Worm (Caenorhabditis elegans) whole organism, L1 larva: Measurements from ENCODE around the gene T28A11.22.

ENCODE experiments used
- C16A3.4 ChIP-seq: fragments of 150-350 bp; optimal IDR thresholded peaks from 2 replicates; lab custom pipeline; 2014; ENCODE audit warnings: missing biosample characterization, missing genetic modification characterization
- aha-1 ChIP-seq: fragments of 150-350 bp; optimal IDR thresholded peaks from 2 replicates; lab custom pipeline; 2014; ENCODE audit warnings: missing biosample characterization, missing genetic modification characterization
- ama-1 ChIP-seq: fragments of 150-350 bp; optimal IDR thresholded peaks from 2 replicates; lab custom pipeline; 2014
- blmp-1 ChIP-seq: fragments of 150-350 bp; optimal IDR thresholded peaks from 2 replicates; lab custom pipeline; 2014; ENCODE audit warnings: missing biosample characterization, missing genetic modification characterization
- ceh-63 ChIP-seq: fragments of 200-800 bp; sonication (Bioruptor generic); optimal IDR thresholded peaks from 2 replicates; lab custom pipeline; 2018; ENCODE audit warnings: mild to moderate bottlenecking, missing genetic modification characterization, missing compliant biosample characterization
- ceh-8 ChIP-seq: fragments of 200-800 bp; sonication (Bioruptor generic); optimal IDR thresholded peaks from 2 replicates; lab custom pipeline; 2018; ENCODE audit warnings: mild to moderate bottlenecking, missing genetic modification characterization, moderate library complexity, missing compliant biosample characterization
- ceh-82 ChIP-seq, 3 experiments: fragments of 150-350 bp in 1 of 3; sonication (generic microtip) in 2 of 3; optimal IDR thresholded peaks; 2 replicates each; lab custom pipeline; 2014 to 2017; ENCODE audit warnings: missing biosample characterization in 3 of 3, missing genetic modification characterization in 3 of 3
- dpl-1 ChIP-seq, 3 experiments: fragments of 150-350 bp in 2 of 3; sonication (generic microtip) in 1 of 3; optimal IDR thresholded peaks; 2 replicates each; lab custom pipeline; 2014 to 2017; ENCODE audit warnings: missing biosample characterization in 3 of 3, missing genetic modification characterization in 3 of 3, missing genetic modification reagents in 3 of 3
- efl-1 ChIP-seq, 4 experiments: fragments of 150-350 bp; optimal IDR thresholded peaks in 3 of 4; peaks in 1 of 4; 1 replicate in 1 of 4; 2 replicates in 3 of 4; lab custom pipeline; 2014; ENCODE audit warnings: missing biosample characterization in 2 of 4, missing genetic modification characterization in 2 of 4, missing genetic modification reagents in 2 of 4
- egl-13 ChIP-seq: sonication (generic microtip); optimal IDR thresholded peaks from 2 replicates; lab custom pipeline; 2016; ENCODE audit warnings: missing genotype, missing genetic modification reagents, missing genetic modification characterization, missing compliant biosample characterization
- elt-3 ChIP-seq, 6 experiments: fragments of 150-350 bp in 1 of 6; sonication (generic microtip); optimal IDR thresholded peaks; 2 replicates each; lab custom pipeline; 2017 to 2018; ENCODE audit warnings: missing biosample characterization in 6 of 6, missing genetic modification characterization in 6 of 6, inconsistent platforms in 1 of 6
- fkh-10 ChIP-seq: sonication (generic microtip); optimal IDR thresholded peaks from 2 replicates; lab custom pipeline; 2017; ENCODE audit warnings: missing biosample characterization, missing genetic modification reagents, missing genetic modification characterization
- grh-1 ChIP-seq: fragments of 200-800 bp; sonication (Bioruptor generic); IDR thresholded peaks from 2 replicates; pipeline ENCODE4 v1.3.6; 2022; ENCODE audit warnings: missing genetic modification reagents, missing genetic modification characterization, missing compliant biosample characterization
- isw-1 ChIP-seq: fragments of 200-800 bp; sonication (Bioruptor generic); IDR thresholded peaks from 2 replicates; pipeline ENCODE4 v1.3.6; 2022; ENCODE audit warnings: missing genetic modification characterization, missing compliant biosample characterization
- lin-13 ChIP-seq: fragments of 150-350 bp; optimal IDR thresholded peaks from 2 replicates; lab custom pipeline; 2014; ENCODE audit warnings: missing biosample characterization, missing genetic modification reagents, missing genetic modification characterization
- lin-14 ChIP-seq: fragments of 200-800 bp; sonication (Bioruptor generic); optimal IDR thresholded peaks from 2 replicates; lab custom pipeline; 2018; ENCODE audit warnings: mild to moderate bottlenecking, missing genetic modification characterization, moderate library complexity, missing compliant biosample characterization
- lin-15B ChIP-seq: fragments of 150-350 bp; sonication (generic microtip); optimal IDR thresholded peaks from 3 replicates; lab custom pipeline; 2014; ENCODE audit warnings: missing biosample characterization, missing genetic modification characterization
- lin-35 ChIP-seq, 2 experiments: fragments of 150-350 bp; optimal IDR thresholded peaks; 2 replicates each; lab custom pipeline; 2014; ENCODE audit warnings: missing biosample characterization in 2 of 2, missing genetic modification characterization in 2 of 2, missing genetic modification reagents in 2 of 2
- lsy-2 ChIP-seq, 2 experiments: fragments of 150-350 bp; optimal IDR thresholded peaks; 2 replicates each; lab custom pipeline; 2014; ENCODE audit warnings: missing biosample characterization in 2 of 2, missing genetic modification characterization in 2 of 2
- mab-9 ChIP-seq: fragments of 200-800 bp; sonication (Bioruptor generic); IDR thresholded peaks from 2 replicates; pipeline ENCODE4 v1.3.6; 2022; ENCODE audit warnings: missing genetic modification reagents, missing genetic modification characterization, missing compliant biosample characterization
- mef-2 ChIP-seq: fragments of 150-350 bp; optimal IDR thresholded peaks from 2 replicates; lab custom pipeline; 2014; ENCODE audit warnings: missing biosample characterization, missing genetic modification characterization
- nhr-20 ChIP-seq: sonication (generic microtip); optimal IDR thresholded peaks from 2 replicates; lab custom pipeline; 2016; ENCODE audit warnings: mild to moderate bottlenecking, missing genetic modification characterization, missing compliant biosample characterization
- nhr-28 ChIP-seq: fragments of 150-350 bp; optimal IDR thresholded peaks from 2 replicates; lab custom pipeline; 2014; ENCODE audit warnings: missing biosample characterization, missing genetic modification characterization
- nhr-47 ChIP-seq: sonication (generic microtip); optimal IDR thresholded peaks from 2 replicates; lab custom pipeline; 2016; ENCODE audit warnings: mild to moderate bottlenecking, missing genetic modification characterization, moderate library complexity, missing compliant biosample characterization
- nhr-71 ChIP-seq: sonication (generic microtip); optimal IDR thresholded peaks from 2 replicates; lab custom pipeline; 2016; ENCODE audit warnings: mild to moderate bottlenecking, missing genetic modification characterization, moderate library complexity, missing compliant biosample characterization
- nhr-77 ChIP-seq: fragments of 150-350 bp; optimal IDR thresholded peaks from 2 replicates; lab custom pipeline; 2014; ENCODE audit warnings: missing biosample characterization, missing genetic modification characterization
- nhr-85 ChIP-seq: sonication (generic microtip); peaks from one replicate; lab custom pipeline; 2016; ENCODE audit warnings: missing genetic modification characterization, inconsistent platforms, missing compliant biosample characterization
- pax-3 ChIP-seq: fragments of 200-800 bp; sonication (Bioruptor generic); optimal IDR thresholded peaks from 2 replicates; lab custom pipeline; 2018; ENCODE audit warnings: mild to moderate bottlenecking, missing genetic modification characterization, moderate library complexity, missing compliant biosample characterization
- rnt-1 ChIP-seq: sonication (generic microtip); optimal IDR thresholded peaks from 2 replicates; lab custom pipeline; 2016; ENCODE audit warnings: mild to moderate bottlenecking, missing genetic modification characterization, moderate library complexity, missing compliant biosample characterization
- snu-23 ChIP-seq: sonication (generic microtip); optimal IDR thresholded peaks from 2 replicates; lab custom pipeline; 2016; ENCODE audit warnings: missing genetic modification characterization, missing compliant biosample characterization
- sox-4 ChIP-seq: sonication (generic microtip); optimal IDR thresholded peaks from 2 replicates; lab custom pipeline; 2016; ENCODE audit warnings: missing genetic modification characterization, missing compliant biosample characterization
- sup-37 ChIP-seq: fragments of 200-800 bp; sonication (Bioruptor generic); optimal IDR thresholded peaks from 2 replicates; lab custom pipeline; 2018; ENCODE audit warnings: mild to moderate bottlenecking, missing genetic modification characterization, missing compliant biosample characterization
- swsn-7 ChIP-seq: sonication (generic microtip); optimal IDR thresholded peaks from 2 replicates; lab custom pipeline; 2016; ENCODE audit warnings: missing genetic modification characterization, missing compliant biosample characterization
- unc-62 ChIP-seq: fragments of 150-350 bp; optimal IDR thresholded peaks from 2 replicates; lab custom pipeline; 2014; ENCODE audit warnings: missing biosample characterization, missing genetic modification reagents, missing genetic modification characterization
- unc-86 ChIP-seq: sonication (generic microtip); optimal IDR thresholded peaks from 2 replicates; lab custom pipeline; 2016; ENCODE audit warnings: missing genetic modification characterization, missing compliant biosample characterization
- zip-4 ChIP-seq: fragments of 200-800 bp; sonication (Bioruptor generic); optimal IDR thresholded peaks from 2 replicates; lab custom pipeline; 2018; ENCODE audit warnings: mild to moderate bottlenecking, missing genetic modification characterization, moderate library complexity, missing compliant biosample characterization

The T28A11.22 gene

ce11 chrV:3234887-3235286 lies 22.5 kb upstream of the T28A11.22 start, which contains the start of gene K08D9.6:
Gene K08D9.6, minus strand, starts transcription at chrV:3234987.
- TF ChIP-seq lin-15B (no peak), lin-35 (GFP tag; optimal IDR thresholded peaks at IDR 0.05; lab: Kevin White, UChicago) (no peak), egl-13 (tag; lab: Kevin White, UChicago) (no peak), mef-2 (tag; lab: Kevin White, UChicago) (no peak), snu-23 (no peak)

DNA sequence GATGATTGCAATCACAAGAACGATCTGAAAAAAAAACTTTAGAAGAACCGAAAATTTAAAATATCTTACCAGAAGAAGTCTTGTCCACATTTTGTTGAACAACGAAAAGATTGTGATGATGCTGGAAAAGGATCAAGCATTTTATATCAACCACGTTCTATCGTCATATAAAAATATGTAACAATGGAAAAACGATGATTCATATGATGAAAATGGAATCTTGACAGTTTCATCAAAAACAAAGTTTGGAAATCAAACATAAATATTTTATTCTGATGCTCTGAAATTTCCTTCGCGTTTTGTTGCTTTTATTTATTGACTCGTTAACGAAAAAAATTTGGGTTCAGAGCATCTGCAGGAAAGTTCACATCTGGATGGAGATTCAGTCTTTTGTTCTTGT lies 20.8 kb upstream of the T28A11.22 start, which contains the start of the genes K08D9.9 and str-16:
TSS of gene K08D9.9 (minus strand) at position 101 of the 400 bp plus-strand sequence.
TSS of gene str-16 (plus strand) at position 266 of the 400 bp plus-strand sequence.
- TF ChIP-seq nhr-47 (no peak), lin-14 (GFP tag; lab: Kevin White, UChicago) (no peak), efl-1 (optimal IDR thresholded peaks at IDR 0.05; lab: Kevin White, UChicago) (no peak), efl-1 (GFP tag; optimal IDR thresholded peaks at IDR 0.05 in 1 of 2; lab: Kevin White, UChicago) (no peak), blmp-1 (tag; lab: Kevin White, UChicago) (no peak), unc-86 (tag; lab: Kevin White, UChicago) (no peak), unc-62 (no peak), rnt-1 (tag; lab: Kevin White, UChicago) (no peak), pax-3 (tag; lab: Kevin White, UChicago) (no peak), nhr-77 (tag; lab: Kevin White, UChicago) (no peak), grh-1 (no peak), lsy-2 (tag; optimal IDR thresholded peaks at IDR 0.05; lab: Kevin White, UChicago) (no peak), nhr-20 (tag; lab: Kevin White, UChicago) (no peak), elt-3 (tag; optimal IDR thresholded peaks at IDR 0.05; lab: Kevin White, UChicago) (no peak), ama-1 (lab: Kevin White, UChicago) (no peak), dpl-1 (GFP tag; optimal IDR thresholded peaks at IDR 0.05; lab: Kevin White, UChicago) (no peak), ceh-63 (no peak), lin-13 (no peak), ceh-82 (tag; optimal IDR thresholded peaks at IDR 0.05; lab: Kevin White, UChicago) (no peak), nhr-85 (tag; lab: Kevin White, UChicago) (no peak)

ce11 chrV:3241175-3241574 lies 16.2 kb upstream of the T28A11.22 start, which contains the start of gene srj-11:
Gene srj-11, plus strand, starts transcription at chrV:3241424.
- TF ChIP-seq nhr-28 (tag; lab: Kevin White, UChicago) (no peak), mab-9 (GFP tag; lab: Robert Waterston, UW) (no peak), swsn-7 (tag; lab: Kevin White, UChicago) (no peak), ceh-63 (no peak), isw-1 (no peak), aha-1 (tag; lab: Kevin White, UChicago) (no peak), C16A3.4 (no peak), ceh-8 (GFP tag; lab: Kevin White, UChicago) (no peak), fkh-10 (GFP tag; lab: Kevin White, UChicago) (no peak), lin-35 (GFP tag; optimal IDR thresholded peaks at IDR 0.05; lab: Kevin White, UChicago) (no peak), nhr-71 (tag; lab: Kevin White, UChicago) (no peak), nhr-85 (tag; lab: Kevin White, UChicago) (no peak), sup-37 (GFP tag; lab: Kevin White, UChicago) (no peak)

- TF ChIP-seq ceh-63, result no peak
- TF ChIP-seq mef-2 (tag; lab: Kevin White, UChicago), result no peak
- TF ChIP-seq sox-4 (tag; lab: Kevin White, UChicago), result no peak
- no peak for TF ChIP-seq aha-1 (tag; lab: Kevin White, UChicago)
- TF ChIP-seq zip-4 (GFP tag; lab: Kevin White, UChicago), result no peak
- TF ChIP-seq nhr-28 (tag; lab: Kevin White, UChicago), result no peak
Observed at ce11 chrV:3242984-3243383, 14.4 kb upstream of the T28A11.22 start, which contains the start of gene gst-23. Gene gst-23, plus strand, starts transcription at chrV:3243284.
